Fruit fly (Drosophila melanogaster) whole organism, prepupa: ENCODE measurements around the gene ENGase.
A peak's percentile ranks its signal among the peaks of the same experiment; 100 is the strongest.

Experiments
- Blimp-1 ChIP-seq: fragments of 200-800 bp; sonication (Bioruptor generic); optimal IDR thresholded peaks from 3 replicates; lab custom pipeline; 2017; ENCODE audit warnings: missing biosample characterization, missing genetic modification characterization, mild to moderate bottlenecking, moderate library complexity, missing genetic modification reagents
- CG1621 ChIP-seq: fragments of 200-800 bp; sonication (Bioruptor generic); optimal IDR thresholded peaks from 3 replicates; lab custom pipeline; 2018; ENCODE audit warnings: missing biosample characterization, mild to moderate bottlenecking, missing genetic modification characterization
- Eip78C ChIP-seq: fragments of 200-800 bp; sonication (Bioruptor generic); peaks from one replicate; lab custom pipeline; 2016; ENCODE audit warnings: missing biosample characterization, missing genetic modification characterization
- Hr38 ChIP-seq: sonication (Bioruptor generic); optimal IDR thresholded peaks from 2 replicates; lab custom pipeline; 2016; ENCODE audit warnings: missing biosample characterization, missing genetic modification characterization
- Sox102F ChIP-seq: fragments of 200-800 bp; sonication (Bioruptor generic); optimal IDR thresholded peaks from 2 replicates; lab custom pipeline; 2016; ENCODE audit warnings: missing biosample characterization, mild to moderate bottlenecking, missing genetic modification characterization
- lz ChIP-seq: fragments of 200-800 bp; sonication (Bioruptor generic); optimal IDR thresholded peaks from 3 replicates; lab custom pipeline; 2016; ENCODE audit warnings: missing biosample characterization, missing genetic modification characterization
- ss ChIP-seq, 2 experiments: fragments of 200-800 bp; sonication (Bioruptor generic); optimal IDR thresholded peaks; 2 replicates in 1 of 2; 3 replicates in 1 of 2; lab custom pipeline; 2017 to 2018; ENCODE audit warnings: mild to moderate bottlenecking in 2 of 2, missing biosample characterization in 2 of 2, missing genetic modification characterization in 2 of 2, moderate library complexity in 1 of 2
- vri ChIP-seq: fragments of 200-800 bp; sonication (Bioruptor generic); optimal IDR thresholded peaks from 3 replicates; lab custom pipeline; 2016; ENCODE audit warnings: missing biosample characterization, mild to moderate bottlenecking, missing genetic modification characterization

- TF ChIP-seq lz, result no peak
- TF ChIP-seq Hr38 (GFP tag; lab: Kevin White, UChicago), result no peak
- no peak for TF ChIP-seq vri (GFP tag; lab: Kevin White, UChicago)
- TF ChIP-seq CG1621 (tag; lab: Kevin White, UChicago), result no peak
- no peak for TF ChIP-seq ss (GFP tag; optimal IDR thresholded peaks at IDR 0.05; lab: Kevin White, UChicago)
- no peak for TF ChIP-seq Blimp-1 (GFP tag; lab: Kevin White, UChicago)
- peak; percentile 47 for TF ChIP-seq Eip78C (GFP tag; lab: Kevin White, UChicago)
- TF ChIP-seq Sox102F (GFP tag; lab: Kevin White, UChicago), result no peak
These were observed 48.2 kb downstream of the ENGase start for dm6 chrX:17471584-17471983.
